Worm (Caenorhabditis elegans): ENCODE data around the gene M7.12.

ce11 chrIV:11083609-11084008 lies 14.2 kb downstream of the M7.12 start, which contains the start of gene klc-1:
- no peak for TF ChIP-seq ceh-13 (GFP tag; optimal IDR thresholded peaks at IDR 0.05)
- no peak for TF ChIP-seq tbx-11 (GFP tag; IDR thresholded peaks at IDR 0.05)
- TF ChIP-seq scrt-1 (GFP tag; IDR thresholded peaks at IDR 0.05) = no peak
- TF ChIP-seq ets-7 (tag; optimal IDR thresholded peaks at IDR 0.05) = no peak
- TF ChIP-seq aly-1 (tag; optimal IDR thresholded peaks at IDR 0.05) = no peak
- no peak for TF ChIP-seq flt-1 (GFP tag; IDR thresholded peaks at IDR 0.05)
- no peak for TF ChIP-seq ama-1 (optimal IDR thresholded peaks at IDR 0.05)
- no peak for TF ChIP-seq ceh-36 (tag; optimal IDR thresholded peaks at IDR 0.05)
- no peak for TF ChIP-seq tbx-37 (GFP tag; conservative IDR thresholded peaks at IDR 0.05)
- no peak for TF ChIP-seq sea-1 (GFP tag; conservative IDR thresholded peaks at IDR 0.05)

Data from whole organism, early embryonic.